Fruit fly (Drosophila melanogaster) whole organism, embryonic: ENCODE data around the gene Tg.

Experiments
- Adf1 ChIP-seq: fragments of 200-800 bp; sonication (Bioruptor generic); IDR thresholded peaks from 2 replicates; pipeline ENCODE4 v1.3.6; 2022; ENCODE audit warnings: missing biosample characterization, missing genetic modification characterization
- BEAF-32 ChIP-seq: fragments of 200-800 bp; sonication (Bioruptor generic); optimal IDR thresholded peaks from 3 replicates; lab custom pipeline; 2017; ENCODE audit warnings: missing biosample characterization, missing genetic modification characterization, mild to moderate bottlenecking, moderate library complexity, missing genetic modification reagents
- Bteb2 ChIP-seq: fragments of 200-800 bp; sonication (Bioruptor generic); optimal IDR thresholded peaks from 2 replicates; lab custom pipeline; 2016; ENCODE audit warnings: missing biosample characterization, missing genetic modification characterization
- CG11093 ChIP-seq: fragments of 200-800 bp; sonication (Bioruptor generic); IDR thresholded peaks from 3 replicates; pipeline ENCODE4 v1.3.6; 2022; ENCODE audit warnings: missing biosample characterization, missing genetic modification characterization
- CG12104 ChIP-seq: fragments of 200-800 bp; sonication (Bioruptor generic); optimal IDR thresholded peaks from 3 replicates; lab custom pipeline; 2016; ENCODE audit warnings: missing biosample characterization, missing genetic modification characterization
- CG12769 ChIP-seq: fragments of 200-800 bp; sonication (Bioruptor generic); optimal IDR thresholded peaks from 2 replicates; lab custom pipeline; 2019; ENCODE audit warnings: missing biosample characterization, mild to moderate bottlenecking, missing genetic modification characterization, moderate library complexity
- CG15073 ChIP-seq: fragments of 200-800 bp; sonication (Bioruptor generic); optimal IDR thresholded peaks from 2 replicates; lab custom pipeline; 2016; ENCODE audit warnings: missing biosample characterization, missing genetic modification characterization
- CG15269 ChIP-seq: fragments of 200-800 bp; sonication (Bioruptor generic); optimal IDR thresholded peaks from 2 replicates; lab custom pipeline; 2018; ENCODE audit warnings: missing biosample characterization, mild to moderate bottlenecking, missing genetic modification characterization, moderate library complexity
- CG16779 ChIP-seq: fragments of 200-800 bp; sonication (Bioruptor generic); IDR thresholded peaks from 2 replicates; pipeline ENCODE4 v1.3.6; 2022; ENCODE audit warnings: missing biosample characterization, missing genetic modification characterization
- CG17361 ChIP-seq: fragments of 200-800 bp; sonication (Bioruptor generic); IDR thresholded peaks from 3 replicates; pipeline ENCODE4 v1.3.6; 2022; ENCODE audit warnings: missing biosample characterization, missing genetic modification characterization
- CG3163 ChIP-seq: fragments of 200-800 bp; sonication (Bioruptor generic); optimal IDR thresholded peaks from 3 replicates; lab custom pipeline; 2016; ENCODE audit warnings: missing biosample characterization, missing genetic modification characterization
- CG32772 ChIP-seq: fragments of 200-800 bp; sonication (Bioruptor generic); IDR thresholded peaks from 2 replicates; pipeline ENCODE4 v1.3.6; 2022; ENCODE audit warnings: missing biosample characterization, missing genetic modification characterization
- CG34376 ChIP-seq: fragments of 200-800 bp; sonication (Bioruptor generic); optimal IDR thresholded peaks from 2 replicates; lab custom pipeline; 2018; ENCODE audit warnings: missing biosample characterization, mild to moderate bottlenecking, missing genetic modification characterization
- CG34422 ChIP-seq: fragments of 200-800 bp; sonication (Bioruptor generic); IDR thresholded peaks from 3 replicates; pipeline ENCODE4 v1.3.6; 2022; ENCODE audit warnings: missing biosample characterization, missing genetic modification characterization
- CG3838 ChIP-seq: fragments of 200-800 bp; sonication (Bioruptor generic); optimal IDR thresholded peaks from 3 replicates; lab custom pipeline; 2016; ENCODE audit warnings: missing biosample characterization, missing genetic modification characterization
- CG4707 ChIP-seq: fragments of 200-800 bp; sonication (Bioruptor generic); optimal IDR thresholded peaks from 2 replicates; lab custom pipeline; 2018; ENCODE audit warnings: missing biosample characterization, mild to moderate bottlenecking, missing genetic modification characterization, moderate library complexity
- CG4820 ChIP-seq: fragments of 200-800 bp; sonication (Bioruptor generic); optimal IDR thresholded peaks from 3 replicates; lab custom pipeline; 2016; ENCODE audit warnings: missing biosample characterization, missing genetic modification characterization
- CG5180 ChIP-seq: fragments of 200-800 bp; sonication (Bioruptor generic); optimal IDR thresholded peaks from 3 replicates; lab custom pipeline; 2017; ENCODE audit warnings: missing biosample characterization, missing genetic modification characterization, mild to moderate bottlenecking, moderate library complexity, missing genetic modification reagents
- CG5953 ChIP-seq: fragments of 200-800 bp; sonication (Bioruptor generic); IDR thresholded peaks from 2 replicates; pipeline ENCODE4 v1.3.6; 2022; ENCODE audit warnings: missing biosample characterization, missing genetic modification characterization
- CG6683 ChIP-seq: fragments of 200-800 bp; sonication (Bioruptor generic); optimal IDR thresholded peaks from 2 replicates; lab custom pipeline; 2017; ENCODE audit warnings: missing biosample characterization, mild to moderate bottlenecking, missing genetic modification characterization, missing genetic modification reagents
- CG8924 ChIP-seq: fragments of 200-800 bp; optimal IDR thresholded peaks from 3 replicates; lab custom pipeline; 2019; ENCODE audit warnings: missing biosample characterization, mild to moderate bottlenecking, missing genetic modification characterization, moderate library complexity
- CG9932 ChIP-seq: fragments of 200-800 bp; sonication (Bioruptor generic); IDR thresholded peaks from 2 replicates; pipeline ENCODE4 v1.3.6; 2022; ENCODE audit warnings: missing biosample characterization, missing genetic modification characterization
- D ChIP-seq, 2 experiments: fragments of 200-800 bp in 1 of 2; fragments of >200 bp in 1 of 2; sonication (Bioruptor generic) in 1 of 2; optimal IDR thresholded peaks; 2 replicates in 1 of 2; 3 replicates in 1 of 2; lab custom pipeline; 2017; ENCODE audit warnings: mild to moderate bottlenecking in 1 of 2, missing biosample characterization in 1 of 2, missing genetic modification characterization in 1 of 2, missing genetic modification reagents in 1 of 2
- Dad ChIP-seq: fragments of 200-800 bp; sonication (Bioruptor generic); optimal IDR thresholded peaks from 3 replicates; lab custom pipeline; 2016; ENCODE audit warnings: missing biosample characterization, missing genetic modification characterization
- Dll ChIP-seq: fragments of 200-800 bp; sonication (Bioruptor generic); IDR thresholded peaks from 4 replicates; pipeline ENCODE4 v1.3.6; 2022; ENCODE audit warnings: missing biosample characterization, missing genetic modification characterization; ENCODE audit not compliant: partially characterized antibody
- Gsc ChIP-seq: fragments of 200-800 bp; sonication (Bioruptor generic); IDR thresholded peaks from 2 replicates; pipeline ENCODE4 v1.3.6; 2022; ENCODE audit warnings: missing biosample characterization, missing genetic modification characterization
- H2.0 ChIP-seq: fragments of 200-800 bp; sonication (Bioruptor generic); IDR thresholded peaks from 2 replicates; pipeline ENCODE4 v1.3.6; 2022; ENCODE audit warnings: missing biosample characterization, missing genetic modification characterization
- Hand ChIP-seq: fragments of 200-800 bp; sonication (Bioruptor generic); optimal IDR thresholded peaks from 2 replicates; lab custom pipeline; 2017; ENCODE audit warnings: mild to moderate bottlenecking, missing biosample characterization, missing genetic modification reagents, missing genetic modification characterization
- HmgD ChIP-seq: fragments of 200-800 bp; sonication (Bioruptor generic); optimal IDR thresholded peaks from 3 replicates; lab custom pipeline; 2016; ENCODE audit warnings: missing biosample characterization, missing genetic modification characterization
- HmgZ ChIP-seq: fragments of 200-800 bp; sonication (Bioruptor generic); optimal IDR thresholded peaks from 2 replicates; lab custom pipeline; 2018; ENCODE audit warnings: missing biosample characterization, mild to moderate bottlenecking, missing genetic modification characterization
- Hr3 ChIP-seq: fragments of 200-800 bp; sonication (Bioruptor generic); optimal IDR thresholded peaks from 3 replicates; lab custom pipeline; 2016; ENCODE audit warnings: missing biosample characterization, missing genetic modification characterization
- Hsf ChIP-seq: fragments of 200-800 bp; sonication (Bioruptor generic); optimal IDR thresholded peaks from 3 replicates; lab custom pipeline; 2016; ENCODE audit warnings: missing biosample characterization, missing genetic modification characterization
- MBD-R2 ChIP-seq: fragments of 200-800 bp; sonication (Bioruptor generic); IDR thresholded peaks from 2 replicates; pipeline ENCODE4 v1.3.6; 2022; ENCODE audit warnings: missing biosample characterization, missing genetic modification characterization
- Meics ChIP-seq: fragments of 200-800 bp; sonication (Bioruptor generic); optimal IDR thresholded peaks from 2 replicates; lab custom pipeline; 2017; ENCODE audit warnings: missing biosample characterization, mild to moderate bottlenecking, missing genetic modification characterization
- Mes4 ChIP-seq: fragments of 200-800 bp; sonication (Bioruptor generic); optimal IDR thresholded peaks from 2 replicates; lab custom pipeline; 2016; ENCODE audit warnings: missing biosample characterization, missing genetic modification characterization
- Nf-YA ChIP-seq: fragments of 200-800 bp; sonication (Bioruptor generic); IDR thresholded peaks from 2 replicates; pipeline ENCODE4 v1.3.6; 2022; ENCODE audit warnings: missing biosample characterization, missing genetic modification characterization
- Tbp ChIP-seq: fragments of >200 bp; optimal IDR thresholded peaks from 2 replicates; lab custom pipeline; 2018; ENCODE audit warnings: missing biosample characterization, missing genetic modification characterization
- ab ChIP-seq: fragments of 200-800 bp; sonication (Bioruptor generic); optimal IDR thresholded peaks from 2 replicates; lab custom pipeline; 2016; ENCODE audit warnings: missing biosample characterization, missing genetic modification characterization
- az2 ChIP-seq: fragments of 200-800 bp; sonication (Bioruptor generic); optimal IDR thresholded peaks from 3 replicates; lab custom pipeline; 2016; ENCODE audit warnings: missing biosample characterization, missing genetic modification characterization
- bab2 ChIP-seq: fragments of 200-800 bp; sonication (Bioruptor generic); optimal IDR thresholded peaks from 2 replicates; lab custom pipeline; 2016; ENCODE audit warnings: missing biosample characterization, missing genetic modification characterization
- chif ChIP-seq, 2 experiments: fragments of 200-800 bp; sonication (Bioruptor generic); optimal IDR thresholded peaks; 3 replicates each; lab custom pipeline; 2016; ENCODE audit warnings: missing biosample characterization in 2 of 2, missing genetic modification characterization in 2 of 2
- da ChIP-seq: fragments of 200-800 bp; sonication (Bioruptor generic); optimal IDR thresholded peaks from 2 replicates; lab custom pipeline; 2016; ENCODE audit warnings: missing biosample characterization, missing genetic modification characterization
- dimm ChIP-seq: fragments of 200-800 bp; sonication (Bioruptor generic); IDR thresholded peaks from 2 replicates; pipeline ENCODE4 v1.3.6; 2022; ENCODE audit warnings: missing biosample characterization, missing genetic modification characterization
- esg ChIP-seq: fragments of 200-800 bp; sonication (Bioruptor generic); conservative IDR thresholded peaks from 2 replicates; pipeline ENCODE4 v1.3.6; 2022; ENCODE audit warnings: missing biosample characterization, missing genetic modification characterization
- eve ChIP-seq, 2 experiments: fragments of >200 bp; optimal IDR thresholded peaks; 2 replicates each; lab custom pipeline; 2017; ENCODE audit warnings: missing biosample characterization in 2 of 2, missing genetic modification characterization in 2 of 2
- exex ChIP-seq: fragments of 200-800 bp; sonication (Bioruptor generic); optimal IDR thresholded peaks from 4 replicates; lab custom pipeline; 2018; ENCODE audit warnings: missing biosample characterization, mild to moderate bottlenecking, missing genetic modification characterization, moderate library complexity
- gsb-n ChIP-seq: fragments of 200-800 bp; sonication (Bioruptor generic); optimal IDR thresholded peaks from 3 replicates; lab custom pipeline; 2018; ENCODE audit warnings: missing biosample characterization, mild to moderate bottlenecking, missing genetic modification characterization
- ind ChIP-seq: fragments of 200-800 bp; sonication (Bioruptor generic); optimal IDR thresholded peaks from 3 replicates; lab custom pipeline; 2016; ENCODE audit warnings: missing biosample characterization, missing genetic modification characterization
- sug ChIP-seq: fragments of 200-800 bp; optimal IDR thresholded peaks from 2 replicates; lab custom pipeline; 2019; ENCODE audit warnings: missing biosample characterization, mild to moderate bottlenecking, missing genetic modification characterization, moderate library complexity
- vfl ChIP-seq: fragments of 200-800 bp; sonication (Bioruptor generic); optimal IDR thresholded peaks from 2 replicates; lab custom pipeline; 2016; ENCODE audit warnings: missing biosample characterization, missing genetic modification characterization
- zen2 ChIP-seq: fragments of 200-800 bp; sonication (Bioruptor generic); IDR thresholded peaks from 3 replicates; pipeline ENCODE4 v1.3.6; 2022; ENCODE audit warnings: missing biosample characterization, missing genetic modification characterization; ENCODE audit not compliant: partially characterized antibody

The Tg gene

DNA sequence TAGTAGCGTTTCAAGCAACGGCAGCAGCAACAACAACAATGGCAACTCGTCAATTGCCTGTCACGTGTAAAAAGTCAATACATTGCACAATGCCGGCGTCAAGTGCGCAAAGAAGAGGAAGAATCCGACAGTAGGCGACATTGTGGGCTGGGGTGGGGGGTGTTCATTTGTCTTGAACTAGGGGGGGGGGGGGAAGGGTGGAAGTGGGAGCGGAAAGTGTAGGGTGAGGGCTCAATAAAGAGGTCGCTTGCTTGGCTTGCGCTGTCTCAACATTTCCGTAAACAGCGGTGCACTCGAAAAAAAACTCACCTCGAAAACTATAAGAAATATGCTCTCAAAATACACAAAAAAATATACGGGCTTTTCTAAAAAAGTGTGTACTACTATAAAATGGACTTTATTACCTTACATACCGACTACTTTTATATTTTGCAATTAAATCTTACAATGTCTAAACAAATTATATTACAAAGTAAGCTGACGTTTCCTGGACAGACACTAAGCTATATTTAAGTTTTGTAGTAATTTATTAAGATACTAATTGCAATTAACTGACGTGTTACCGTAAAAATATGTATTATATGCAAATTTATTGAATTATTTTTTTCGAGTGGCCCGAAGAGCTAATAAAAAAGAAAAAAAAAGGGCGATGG, 45.3 kb upstream of the Tg start (continued):
- no peak for TF ChIP-seq CG16779 (GFP tag; lab: Robert Waterston, UW)
- no peak for TF ChIP-seq Hsf (GFP tag; lab: Kevin White, UChicago)
- peak; percentile 13; the same call in 1 of the 2 replicates for TF ChIP-seq CG32772 (GFP tag; lab: Robert Waterston, UW)
- no peak for TF ChIP-seq CG15073 (GFP tag; lab: Kevin White, UChicago)
- no peak for TF ChIP-seq CG34376 (GFP tag; lab: Kevin White, UChicago)
- no peak for TF ChIP-seq ab
- TF ChIP-seq gsb-n (tag; lab: Kevin White, UChicago), result peak; percentile 32
- TF ChIP-seq CG3163 (GFP tag; lab: Kevin White, UChicago), result no peak
- TF ChIP-seq Tbp (GFP tag; lab: Kevin White, UChicago), result no peak
- no peak for TF ChIP-seq Nf-YA
- peak; percentile 19 for TF ChIP-seq CG4820 (GFP tag; lab: Kevin White, UChicago)
- TF ChIP-seq da (GFP tag; lab: Kevin White, UChicago), result no peak
- TF ChIP-seq CG17361 (GFP tag; lab: Robert Waterston, UW), result peak; percentile 76; the same call in 2 of the 3 replicates
- peak in 1 of 2 experiments; percentile 55 for TF ChIP-seq eve (GFP tag; optimal IDR thresholded peaks at IDR 0.05; lab: Kevin White, UChicago)
- TF ChIP-seq ind (GFP tag; lab: Kevin White, UChicago), result no peak
- no peak for TF ChIP-seq CG12104 (GFP tag; lab: Kevin White, UChicago)
- TF ChIP-seq chif (GFP tag; optimal IDR thresholded peaks at IDR 0.05; lab: Kevin White, UChicago), result no peak
- no peak for TF ChIP-seq Dad
- no peak for TF ChIP-seq CG6683 (GFP tag; lab: Kevin White, UChicago)
- no peak for TF ChIP-seq BEAF-32 (GFP tag; lab: Kevin White, UChicago)
- no peak for TF ChIP-seq CG4707 (GFP tag; lab: Kevin White, UChicago)
- no peak for TF ChIP-seq CG5953 (GFP tag; lab: Robert Waterston, UW)
- TF ChIP-seq Hr3, result no peak
- TF ChIP-seq CG8924, result peak; percentile 5
- no peak for TF ChIP-seq exex (tag; lab: Kevin White, UChicago)
- no peak for TF ChIP-seq Dll
- TF ChIP-seq H2.0 (GFP tag; lab: Robert Waterston, UW), result no peak
- no peak for TF ChIP-seq zen2 (GFP tag; lab: Robert Waterston, UW)
- no peak for TF ChIP-seq vfl (GFP tag; lab: Kevin White, UChicago)
- TF ChIP-seq MBD-R2 (GFP tag; lab: Robert Waterston, UW), result no peak
- no peak for TF ChIP-seq CG12769
- TF ChIP-seq dimm (GFP tag; lab: Robert Waterston, UW), result no peak
- TF ChIP-seq Mes4 (GFP tag; lab: Kevin White, UChicago), result no peak
- no peak for TF ChIP-seq HmgD
- TF ChIP-seq esg (GFP tag; lab: Robert Waterston, UW), result no peak
- TF ChIP-seq CG15269 (tag; lab: Kevin White, UChicago), result no peak
- TF ChIP-seq HmgZ (tag; lab: Kevin White, UChicago), result no peak
- no peak for TF ChIP-seq CG34422 (GFP tag; lab: Robert Waterston, UW)
- no peak for TF ChIP-seq Adf1 (GFP tag; lab: Robert Waterston, UW)
- peak; percentile 25 for TF ChIP-seq az2
- no peak for TF ChIP-seq Bteb2
- no peak for TF ChIP-seq bab2 (GFP tag; lab: Kevin White, UChicago)
- no peak for TF ChIP-seq CG11093 (GFP tag; lab: Robert Waterston, UW)
- no peak for TF ChIP-seq Meics (GFP tag; lab: Kevin White, UChicago)
- TF ChIP-seq CG9932 (GFP tag; lab: Robert Waterston, UW), result no peak
- no peak for TF ChIP-seq Hand (GFP tag; lab: Kevin White, UChicago)
- TF ChIP-seq D (optimal IDR thresholded peaks at IDR 0.05; lab: Kevin White, UChicago), result no peak
- TF ChIP-seq D (GFP tag; optimal IDR thresholded peaks at IDR 0.05; lab: Kevin White, UChicago), result peak; percentile 33
- TF ChIP-seq Gsc (GFP tag; lab: Robert Waterston, UW), result no peak
- no peak for TF ChIP-seq CG3838 (GFP tag; lab: Kevin White, UChicago)
- no peak for TF ChIP-seq CG5180
- no peak for TF ChIP-seq sug
